Worm (Caenorhabditis elegans) whole organism, late embryonic: ENCODE measurements around the gene picd-1.

Source experiments
- K02D7.2 ChIP-seq: sonication (generic microtip); optimal IDR thresholded peaks from 2 replicates; lab custom pipeline; 2017; ENCODE audit warnings: mild to moderate bottlenecking, missing genetic modification characterization, missing compliant biosample characterization
- T23F11.4 ChIP-seq: fragments of 200-800 bp; sonication (Bioruptor generic); optimal IDR thresholded peaks from 2 replicates; lab custom pipeline; 2018; ENCODE audit warnings: mild to moderate bottlenecking, missing genetic modification characterization, missing compliant biosample characterization
- Y22D7AL.16 ChIP-seq: sonication (generic microtip); optimal IDR thresholded peaks from 2 replicates; lab custom pipeline; 2016; ENCODE audit warnings: missing genetic modification characterization, missing compliant biosample characterization
- ahr-1 ChIP-seq: sonication (generic microtip); optimal IDR thresholded peaks from 2 replicates; lab custom pipeline; 2016; ENCODE audit warnings: missing genetic modification characterization, missing compliant biosample characterization
- ceh-18 ChIP-seq: sonication (generic microtip); optimal IDR thresholded peaks from 2 replicates; lab custom pipeline; 2016; ENCODE audit warnings: missing genetic modification characterization, missing compliant biosample characterization
- ceh-2 ChIP-seq: sonication (generic microtip); optimal IDR thresholded peaks from 2 replicates; lab custom pipeline; 2016; ENCODE audit warnings: missing genotype, missing genetic modification characterization, missing compliant biosample characterization
- ceh-22 ChIP-seq: sonication (generic microtip); optimal IDR thresholded peaks from 2 replicates; lab custom pipeline; 2017; ENCODE audit warnings: missing biosample characterization, missing genetic modification characterization
- ceh-30 ChIP-seq: fragments of 150-350 bp; optimal IDR thresholded peaks from 2 replicates; lab custom pipeline; 2014; ENCODE audit warnings: missing biosample characterization, missing genetic modification characterization
- ceh-31 ChIP-seq: sonication (generic microtip); optimal IDR thresholded peaks from 2 replicates; lab custom pipeline; 2016; ENCODE audit warnings: missing genetic modification characterization, missing compliant biosample characterization
- ceh-45 ChIP-seq: fragments of 200-800 bp; sonication (Bioruptor generic); IDR thresholded peaks from 2 replicates; pipeline ENCODE4 v1.3.6; 2022; ENCODE audit warnings: missing genetic modification reagents, missing genetic modification characterization, missing compliant biosample characterization
- ceh-48 ChIP-seq: sonication (generic microtip); optimal IDR thresholded peaks from 2 replicates; lab custom pipeline; 2016; ENCODE audit warnings: missing genetic modification characterization, inconsistent platforms, missing compliant biosample characterization
- ceh-9 ChIP-seq: sonication (generic microtip); optimal IDR thresholded peaks from 2 replicates; lab custom pipeline; 2016; ENCODE audit warnings: mild to moderate bottlenecking, missing genetic modification characterization, inconsistent platforms, missing compliant biosample characterization
- che-1 ChIP-seq: sonication (generic microtip); optimal IDR thresholded peaks from 2 replicates; lab custom pipeline; 2016; ENCODE audit warnings: mild to moderate bottlenecking, missing genetic modification characterization, missing compliant biosample characterization
- dve-1 ChIP-seq: sonication (generic microtip); optimal IDR thresholded peaks from 2 replicates; lab custom pipeline; 2017; ENCODE audit warnings: antibody characterized with exemption, mild to moderate bottlenecking, missing genetic modification characterization, missing compliant biosample characterization
- fkh-6 ChIP-seq: sonication (generic microtip); optimal IDR thresholded peaks from 2 replicates; lab custom pipeline; 2016; ENCODE audit warnings: missing genetic modification characterization, missing compliant biosample characterization
- hlh-13 ChIP-seq: fragments of 200-800 bp; sonication (Bioruptor generic); optimal IDR thresholded peaks from 2 replicates; lab custom pipeline; 2018; ENCODE audit warnings: mild to moderate bottlenecking, missing genetic modification characterization, missing compliant biosample characterization
- hlh-6 ChIP-seq: sonication (generic microtip); optimal IDR thresholded peaks from 2 replicates; lab custom pipeline; 2016; ENCODE audit warnings: missing genotype, missing genetic modification characterization, missing compliant biosample characterization
- lim-6 ChIP-seq: sonication (generic microtip); optimal IDR thresholded peaks from 2 replicates; lab custom pipeline; 2016; ENCODE audit warnings: missing genetic modification characterization, missing compliant biosample characterization
- madf-2 ChIP-seq: sonication (generic microtip); optimal IDR thresholded peaks from 2 replicates; lab custom pipeline; 2017; ENCODE audit warnings: missing genetic modification characterization, missing compliant biosample characterization
- npax-4 ChIP-seq: sonication (generic microtip); optimal IDR thresholded peaks from 2 replicates; lab custom pipeline; 2016; ENCODE audit warnings: missing genetic modification characterization, missing compliant biosample characterization
- pag-3 ChIP-seq: sonication (generic microtip); optimal IDR thresholded peaks from 2 replicates; lab custom pipeline; 2016; ENCODE audit warnings: missing compliant biosample characterization, missing genetic modification characterization, borderline replicate concordance
- pax-1 ChIP-seq: fragments of 150-350 bp; optimal IDR thresholded peaks from 2 replicates; lab custom pipeline; 2014; ENCODE audit warnings: missing biosample characterization, missing genetic modification characterization
- pqm-1 ChIP-seq: sonication (generic microtip); optimal IDR thresholded peaks from 2 replicates; lab custom pipeline; 2016; ENCODE audit warnings: missing genetic modification characterization, missing compliant biosample characterization
- pros-1 ChIP-seq: fragments of 150-350 bp; optimal IDR thresholded peaks from 2 replicates; lab custom pipeline; 2014; ENCODE audit warnings: missing biosample characterization, missing genetic modification reagents, missing genetic modification characterization
- rnt-1 ChIP-seq: sonication (generic microtip); optimal IDR thresholded peaks from 2 replicates; lab custom pipeline; 2016; ENCODE audit warnings: missing genetic modification characterization, missing compliant biosample characterization
- sdc-2 ChIP-seq: sonication (generic microtip); optimal IDR thresholded peaks from 2 replicates; lab custom pipeline; 2016; ENCODE audit warnings: missing genotype, missing genetic modification characterization, missing compliant biosample characterization
- sox-2 ChIP-seq: fragments of 200-800 bp; sonication (Bioruptor generic); IDR thresholded peaks from 2 replicates; pipeline ENCODE4 v1.3.6; 2022; ENCODE audit warnings: missing genetic modification reagents, missing genetic modification characterization, missing compliant biosample characterization
- sox-4 ChIP-seq: sonication (generic microtip); optimal IDR thresholded peaks from 2 replicates; lab custom pipeline; 2017; ENCODE audit warnings: mild to moderate bottlenecking, missing genetic modification characterization, inconsistent platforms, missing compliant biosample characterization
- syd-9 ChIP-seq: sonication (generic microtip); optimal IDR thresholded peaks from 2 replicates; lab custom pipeline; 2016; ENCODE audit warnings: mild to moderate bottlenecking, missing genetic modification characterization, moderate library complexity, missing compliant biosample characterization
- ttx-3 ChIP-seq: sonication (generic microtip); optimal IDR thresholded peaks from 2 replicates; lab custom pipeline; 2016; ENCODE audit warnings: missing genetic modification reagents, missing genetic modification characterization, missing compliant biosample characterization
- unc-3 ChIP-seq, 2 experiments: fragments of 200-800 bp in 1 of 2; sonication (Bioruptor generic) in 1 of 2; sonication (generic microtip) in 1 of 2; conservative IDR thresholded peaks in 1 of 2; optimal IDR thresholded peaks in 1 of 2; 2 replicates each; pipeline versions ENCODE4 v1.3.6 to Lab custom; 2016 to 2022; ENCODE audit warnings: missing compliant biosample characterization in 2 of 2, missing genetic modification characterization in 2 of 2, missing genetic modification reagents in 1 of 2
- unc-42 ChIP-seq: sonication (generic microtip); optimal IDR thresholded peaks from 2 replicates; lab custom pipeline; 2016; ENCODE audit warnings: missing genotype, missing genetic modification characterization, missing compliant biosample characterization
- zip-5 ChIP-seq: sonication (generic microtip); optimal IDR thresholded peaks from 2 replicates; lab custom pipeline; 2016; ENCODE audit warnings: missing genetic modification characterization, missing compliant biosample characterization
- ztf-16 ChIP-seq: sonication (generic microtip); optimal IDR thresholded peaks from 2 replicates; lab custom pipeline; 2017; ENCODE audit warnings: missing genetic modification characterization, missing compliant biosample characterization

Gene picd-1

DNA sequence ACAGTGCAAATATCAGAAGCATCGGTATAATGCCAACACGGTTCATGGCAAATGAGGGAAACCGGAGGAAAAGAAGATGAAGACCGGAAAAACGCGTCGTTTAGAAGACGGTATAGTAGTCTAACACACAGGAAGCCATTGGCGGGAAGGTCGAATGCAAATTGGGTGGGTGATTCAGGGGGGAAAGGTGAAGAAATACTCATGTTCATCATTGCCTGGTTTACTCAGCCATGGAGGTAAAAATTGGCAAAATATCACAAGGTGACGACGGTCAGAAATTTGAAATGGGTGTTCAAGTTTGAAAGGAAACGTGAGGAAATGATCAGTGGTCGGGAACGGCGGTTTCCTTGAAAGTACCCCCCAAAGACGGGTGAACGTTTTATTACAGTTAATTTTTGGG is 36.6 kb downstream of the picd-1 start, which contains the start of gene W03F9.11:
TSS of gene W03F9.11 (minus strand) at position 101 of the 400 bp plus-strand sequence.
- TF ChIP-seq hlh-13 (GFP tag; lab: Kevin White, UChicago) (no peak), pqm-1 (no peak), hlh-6 (tag; lab: Kevin White, UChicago) (no peak), ceh-48 (tag; lab: Kevin White, UChicago) (no peak), K02D7.2 (tag; lab: Kevin White, UChicago) (no peak), che-1 (tag; lab: Kevin White, UChicago) (no peak), ceh-45 (GFP tag; lab: Robert Waterston, UW) (no peak), ceh-31 (tag; lab: Kevin White, UChicago) (no peak), sox-2 (no peak), npax-4 (tag; lab: Kevin White, UChicago) (no peak), ztf-16 (tag; lab: Kevin White, UChicago) (no peak)
- TF ChIP-seq, all 69 proteins: peak for 0

DNA sequence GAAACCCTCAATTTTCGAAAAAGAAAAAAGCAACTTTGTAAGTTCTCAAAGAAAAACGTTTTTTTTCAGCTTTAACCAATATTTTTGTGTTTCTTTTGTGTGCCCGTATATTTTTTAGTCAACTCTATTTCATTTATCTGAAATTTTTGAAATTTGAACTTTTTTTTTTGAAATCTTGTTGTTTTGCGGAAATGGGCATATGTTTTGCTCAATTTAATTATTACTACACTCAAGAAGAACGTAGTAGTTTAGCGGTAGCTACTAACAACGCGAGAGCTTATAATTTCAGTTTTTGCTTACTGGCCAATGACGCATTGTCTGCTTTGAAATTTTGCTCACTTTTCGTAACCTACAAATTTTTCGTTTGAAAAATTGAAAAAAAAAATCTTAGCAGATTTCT is 40.2 kb downstream of the picd-1 start, which contains the start of gene srh-82:
TSS of gene srh-82 (plus strand) at position 301 of the 400 bp plus-strand sequence.
- no peak for TF ChIP-seq T23F11.4 (GFP tag; lab: Kevin White, UChicago)
- TF ChIP-seq pax-1 (tag; lab: Kevin White, UChicago), result no peak
- TF ChIP-seq madf-2 (tag; lab: Kevin White, UChicago), result no peak
- no peak for TF ChIP-seq zip-5 (tag; lab: Kevin White, UChicago)
- TF ChIP-seq, all 69 proteins: peak for 0

DNA sequence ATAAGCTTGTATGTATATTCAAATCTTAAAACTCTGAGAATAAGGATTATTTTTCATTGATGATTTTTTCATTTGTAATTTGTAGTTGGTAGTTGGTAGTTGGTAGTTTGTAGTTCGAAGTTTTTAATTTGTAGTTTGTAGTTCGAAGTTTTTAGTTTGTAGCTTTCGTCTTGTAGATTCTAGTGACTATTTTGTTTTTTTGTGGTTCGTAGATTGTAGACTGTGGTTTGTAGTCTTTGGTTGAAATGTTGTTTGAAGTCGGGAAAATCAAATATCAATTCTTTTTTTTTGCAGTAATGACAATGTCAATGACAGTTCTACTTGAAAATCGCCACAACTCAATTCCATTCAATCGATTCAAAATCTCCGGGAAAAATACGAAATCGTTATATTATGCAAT is 41.1 kb downstream of the picd-1 start:
- TF ChIP-seq syd-9 (tag; lab: Kevin White, UChicago) (no peak), Y22D7AL.16 (no peak), ceh-18 (no peak)
- TF ChIP-seq, all 69 proteins: peak for 0

DNA sequence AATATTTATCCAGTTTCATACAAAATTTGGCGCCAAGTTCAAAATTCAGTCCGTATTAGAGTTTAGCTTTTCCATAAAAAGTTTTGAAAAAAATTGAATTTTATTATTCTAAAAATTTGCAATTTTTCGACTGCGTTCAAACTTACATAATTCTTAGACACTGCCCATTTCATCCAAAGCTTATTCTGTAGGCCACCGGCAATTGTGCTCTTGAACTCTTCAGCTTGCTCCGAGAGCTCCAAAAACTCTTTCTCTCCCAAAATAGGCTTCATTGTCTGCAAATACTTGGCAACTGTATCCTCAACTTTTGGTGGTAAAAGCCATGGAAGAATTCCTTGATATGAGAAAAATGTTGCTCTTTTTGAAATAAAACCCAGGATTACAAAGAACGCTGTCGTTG is 45.4 kb downstream of the picd-1 start:
- TF ChIP-seq ceh-9 (tag; lab: Kevin White, UChicago) (no peak), lim-6 (tag; lab: Kevin White, UChicago) (no peak), pag-3 (no peak)

DNA sequence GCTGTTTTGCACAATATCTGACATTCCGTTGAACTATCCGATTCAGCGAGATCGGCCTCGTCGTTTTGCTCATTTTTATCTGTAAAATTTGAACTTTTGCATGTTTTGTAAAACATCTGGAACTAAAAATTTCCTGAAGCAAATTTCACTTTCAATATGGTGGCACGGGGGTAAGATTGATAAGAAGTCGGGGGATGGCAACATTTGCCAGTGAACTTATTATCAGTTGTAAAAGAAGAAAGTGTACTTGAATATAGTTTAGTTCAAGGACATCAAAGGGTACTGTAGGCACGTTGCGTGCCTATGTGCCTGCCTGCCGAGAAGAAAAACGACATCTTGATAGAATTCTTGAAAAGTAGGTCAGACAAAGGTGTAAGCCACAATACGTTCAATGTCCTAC is 46.7 kb downstream of the picd-1 start, which contains the start of gene W03F9.4:
TSS of gene W03F9.4 (minus strand) at position 79 of the 400 bp plus-strand sequence.
- TF ChIP-seq ttx-3 (tag; lab: Kevin White, UChicago), result no peak
- TF ChIP-seq sdc-2 (tag; lab: Kevin White, UChicago), result no peak
- no peak for TF ChIP-seq npax-4 (tag; lab: Kevin White, UChicago)

DNA sequence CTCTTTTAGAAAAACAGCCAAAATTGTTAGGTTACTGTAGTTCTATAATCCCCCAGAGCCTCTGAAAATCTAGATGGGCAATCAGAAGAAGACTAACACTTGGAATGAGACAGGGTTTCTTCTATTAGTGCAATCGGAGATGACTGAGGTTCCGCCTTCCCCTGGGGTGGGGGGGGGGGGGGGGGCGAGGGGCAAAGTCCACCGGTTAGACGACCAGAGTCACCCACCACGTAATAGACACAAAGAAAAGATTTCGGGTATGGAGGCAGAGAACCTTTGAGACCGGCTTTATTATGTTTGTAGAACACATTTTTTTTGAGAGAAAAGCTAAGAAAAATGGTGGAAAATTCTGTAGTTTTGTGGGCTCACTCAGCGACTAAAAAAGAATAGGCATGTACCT is 47.5 kb downstream of the picd-1 start:
- TF ChIP-seq dve-1 (tag; lab: Kevin White, UChicago), result no peak
- TF ChIP-seq pros-1 (tag; lab: Kevin White, UChicago), result no peak
- no peak for TF ChIP-seq sox-4 (tag; lab: Kevin White, UChicago)
- TF ChIP-seq ceh-45 (GFP tag; lab: Robert Waterston, UW), result no peak
- no peak for TF ChIP-seq hlh-6 (tag; lab: Kevin White, UChicago)
- no peak for TF ChIP-seq unc-42 (tag; lab: Kevin White, UChicago)
- TF ChIP-seq ceh-2 (tag; lab: Kevin White, UChicago), result no peak
- no peak for TF ChIP-seq fkh-6 (tag; lab: Kevin White, UChicago)
- TF ChIP-seq unc-3 (GFP tag; conservative IDR thresholded peaks at IDR 0.05; lab: Robert Waterston, UW), result no peak
- no peak for TF ChIP-seq unc-3 (tag; optimal IDR thresholded peaks at IDR 0.05; lab: Kevin White, UChicago)
- TF ChIP-seq ceh-30 (tag; lab: Kevin White, UChicago), result no peak
- no peak for TF ChIP-seq ahr-1 (tag; lab: Kevin White, UChicago)
- TF ChIP-seq che-1 (tag; lab: Kevin White, UChicago), result no peak
- TF ChIP-seq ztf-16 (tag; lab: Kevin White, UChicago), result no peak
- no peak for TF ChIP-seq rnt-1 (tag; lab: Kevin White, UChicago)
- no peak for TF ChIP-seq madf-2 (tag; lab: Kevin White, UChicago)
- no peak for TF ChIP-seq ceh-9 (tag; lab: Kevin White, UChicago)
- no peak for TF ChIP-seq pax-1 (tag; lab: Kevin White, UChicago)
- no peak for TF ChIP-seq ceh-22 (tag; lab: Kevin White, UChicago)
